Fruit fly (Drosophila melanogaster): Measurements from ENCODE around the gene CG9784.

- no peak for TF ChIP-seq CG3163 (GFP tag; optimal IDR thresholded peaks at IDR 0.05)
- no peak for TF ChIP-seq disco-r (GFP tag; optimal IDR thresholded peaks at IDR 0.05)
- no peak for TF ChIP-seq Ptx1 (GFP tag; IDR thresholded peaks at IDR 0.05)
- no peak for TF ChIP-seq CG7271 (tag; optimal IDR thresholded peaks at IDR 0.05)
- TF ChIP-seq CG30431 (GFP tag; optimal IDR thresholded peaks at IDR 0.05), result no peak
- TF ChIP-seq CG4328 (GFP tag; optimal IDR thresholded peaks at IDR 0.05), result no peak
- TF ChIP-seq usp (GFP tag; optimal IDR thresholded peaks at IDR 0.05), result no peak
- TF ChIP-seq CG4617 (GFP tag; optimal IDR thresholded peaks at IDR 0.05; ENCODE audit: borderline replicate concordance), result no peak
- no peak for TF ChIP-seq Hey (tag; optimal IDR thresholded peaks at IDR 0.05)
- TF ChIP-seq CG3281 (GFP tag; optimal IDR thresholded peaks at IDR 0.05), result no peak
These were observed 24.5 kb upstream of the CG9784 start for dm6 chrX:16623524-16623923.
